Fruit fly (Drosophila melanogaster) whole organism, prepupa: ENCODE measurements around the gene CG3597.

ENCODE experiments used
- Eip93F ChIP-seq: fragments of 200-800 bp; sonication (Bioruptor generic); optimal IDR thresholded peaks from 2 replicates; lab custom pipeline; 2016; ENCODE audit warnings: missing biosample characterization, mild to moderate bottlenecking, missing genetic modification characterization
- Gug ChIP-seq: fragments of 200-800 bp; sonication (Bioruptor generic); IDR thresholded peaks from 2 replicates; pipeline ENCODE4 v1.3.6; 2022; ENCODE audit warnings: missing biosample characterization, missing genetic modification characterization
- Met ChIP-seq: fragments of 200-800 bp; sonication (Bioruptor generic); optimal IDR thresholded peaks from 3 replicates; lab custom pipeline; 2016; ENCODE audit warnings: missing biosample characterization, missing genetic modification characterization
- OdsH ChIP-seq: fragments of 200-800 bp; sonication (Bioruptor generic); optimal IDR thresholded peaks from 3 replicates; lab custom pipeline; 2016; ENCODE audit warnings: missing biosample characterization, missing genetic modification characterization

DNA sequence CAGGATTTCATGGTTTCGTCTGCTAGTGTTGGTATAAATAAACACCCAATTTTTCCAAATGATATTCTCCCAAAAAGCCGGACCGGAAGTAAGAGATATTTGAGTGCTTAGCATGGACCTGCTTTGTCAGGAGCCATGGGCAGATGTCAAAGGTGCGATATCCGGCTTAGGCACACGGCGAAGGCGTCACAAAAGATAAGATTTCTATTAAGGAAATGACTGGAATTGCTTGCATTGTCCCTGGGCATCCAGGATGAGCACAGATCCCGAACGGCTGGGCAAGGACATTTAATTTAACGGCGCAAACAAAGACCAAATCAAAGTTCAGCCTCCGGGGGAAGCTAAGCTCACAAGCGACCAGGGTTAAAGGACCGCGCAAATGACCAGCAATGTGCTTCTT, 14.4 kb upstream of the CG3597 start, which contains the start of gene CG3557:
- no peak for TF ChIP-seq Gug
- no peak for TF ChIP-seq Met (GFP tag; lab: Kevin White, UChicago)
- no peak for TF ChIP-seq OdsH (GFP tag; lab: Kevin White, UChicago)
- TF ChIP-seq Eip93F, result no peak
